Fruit fly (Drosophila melanogaster): ENCODE data around the gene RpS27A.

Gene RpS27A

dm6 chr2L:10442048-10442790 is 34.1 kb downstream of the RpS27A start, which contains the start of gene loh (continued):
- no peak for TF ChIP-seq pita (GFP tag; optimal IDR thresholded peaks at IDR 0.05)
- TF ChIP-seq chn (GFP tag; optimal IDR thresholded peaks at IDR 0.05): no peak
- 0 out of 2 replicates have a peak, but pooled peaks have one; percentile 5 for TF ChIP-seq sob (GFP tag; IDR thresholded peaks at IDR 0.05)
- no peak for TF ChIP-seq ERR (GFP tag; optimal IDR thresholded peaks at IDR 0.05)
- TF ChIP-seq CG4617 (GFP tag; optimal IDR thresholded peaks at IDR 0.05; ENCODE audit: borderline replicate concordance): no peak
- TF ChIP-seq zf30C (GFP tag; optimal IDR thresholded peaks at IDR 0.05): no peak
- TF ChIP-seq CG18476 (GFP tag; optimal IDR thresholded peaks at IDR 0.05): peak; percentile 43
- peak; percentile 24 for TF ChIP-seq CG12769 (tag; optimal IDR thresholded peaks at IDR 0.05)
- TF ChIP-seq CG17359 (tag; optimal IDR thresholded peaks at IDR 0.05): peak; percentile 52
- no peak for TF ChIP-seq Mrtf (GFP tag; IDR thresholded peaks at IDR 0.05)
- TF ChIP-seq CG6765 (GFP tag; optimal IDR thresholded peaks at IDR 0.05): peak; percentile 23
- peak in 1 of 2 experiments; percentile 67 for TF ChIP-seq Eip74EF (GFP tag; optimal IDR thresholded peaks at IDR 0.05)
- TF ChIP-seq dimm (GFP tag; IDR thresholded peaks at IDR 0.05): no peak
- TF ChIP-seq CG6689 (GFP tag; IDR thresholded peaks at IDR 0.05): peak; percentile 55
- no peak for TF ChIP-seq sens-2 (GFP tag; IDR thresholded peaks at IDR 0.05)
- TF ChIP-seq CG7987 (GFP tag; optimal IDR thresholded peaks at IDR 0.05): no peak
- TF ChIP-seq repo (GFP tag; optimal IDR thresholded peaks at IDR 0.05): no peak
- TF ChIP-seq H2.0 (GFP tag; IDR thresholded peaks at IDR 0.05): no peak
- TF ChIP-seq ara (GFP tag; IDR thresholded peaks at IDR 0.05): no peak; the same call in 1 of the 2 replicates
- TF ChIP-seq lola (GFP tag; optimal IDR thresholded peaks at IDR 0.05): peak in 1 of 3 experiments; percentile 79
- peak; percentile 45 for TF ChIP-seq Max (GFP tag; optimal IDR thresholded peaks at IDR 0.05)
- TF ChIP-seq fd3F (GFP tag; optimal IDR thresholded peaks at IDR 0.05): peak; percentile 24
- peak; percentile 64 for TF ChIP-seq dmrt99B (tag; optimal IDR thresholded peaks at IDR 0.05)
- TF ChIP-seq CG3163 (GFP tag; optimal IDR thresholded peaks at IDR 0.05): no peak
- no peak for TF ChIP-seq CG11456 (GFP tag; IDR thresholded peaks at IDR 0.05)
- TF ChIP-seq CG12104 (GFP tag; optimal IDR thresholded peaks at IDR 0.05): peak; percentile 49
- TF ChIP-seq Elba2 (GFP tag; optimal IDR thresholded peaks at IDR 0.05): no peak
- no peak for TF ChIP-seq B-H1 (GFP tag; IDR thresholded peaks at IDR 0.05)
- no peak for TF ChIP-seq CG17802 (tag; optimal IDR thresholded peaks at IDR 0.05)
- peak; percentile 63 for TF ChIP-seq CG12659 (GFP tag; optimal IDR thresholded peaks at IDR 0.05)
- TF ChIP-seq ham (GFP tag; IDR thresholded peaks at IDR 0.05): no peak
- no peak for TF ChIP-seq gfzf (GFP tag; optimal IDR thresholded peaks at IDR 0.05)
- TF ChIP-seq CG3065 (GFP tag; optimal IDR thresholded peaks at IDR 0.05): no peak
- no peak for TF ChIP-seq br (optimal IDR thresholded peaks at IDR 0.05)
- TF ChIP-seq oc (tag; optimal IDR thresholded peaks at IDR 0.05): no peak
- TF ChIP-seq CG6683 (GFP tag; optimal IDR thresholded peaks at IDR 0.05): peak; percentile 10
- TF ChIP-seq CG2712 (tag; optimal IDR thresholded peaks at IDR 0.05): peak; percentile 77
- no peak for TF ChIP-seq CG15073 (GFP tag; optimal IDR thresholded peaks at IDR 0.05)
- TF ChIP-seq CG12391 (tag; optimal IDR thresholded peaks at IDR 0.05): peak; percentile 64
- TF ChIP-seq salm (tag; optimal IDR thresholded peaks at IDR 0.05): peak; percentile 46
- peak; percentile 38 for TF ChIP-seq Spps (tag; optimal IDR thresholded peaks at IDR 0.05)
- no peak for TF ChIP-seq Dfd (GFP tag; optimal IDR thresholded peaks at IDR 0.05)
- no peak for TF ChIP-seq lab (GFP tag; optimal IDR thresholded peaks at IDR 0.05)
- TF ChIP-seq knrl (GFP tag; IDR thresholded peaks at IDR 0.05; ENCODE audit: partially characterized antibody): no peak
- TF ChIP-seq Dek (tag; optimal IDR thresholded peaks at IDR 0.05): no peak
- TF ChIP-seq amos (GFP tag; IDR thresholded peaks at IDR 0.05; ENCODE audit: partially characterized antibody): no peak
- no peak for TF ChIP-seq emc (GFP tag; optimal IDR thresholded peaks at IDR 0.05)
- TF ChIP-seq CrebB (tag; optimal IDR thresholded peaks at IDR 0.05): no peak
- TF ChIP-seq Drgx (GFP tag; IDR thresholded peaks at IDR 0.05): no peak
